Worm (Caenorhabditis elegans) whole organism, L4 larva: ENCODE measurements around the gene F32D1.3.
A peak's percentile ranks its signal among the peaks of the same experiment; 100 is the strongest.

ENCODE experiments used
- F10B5.3 ChIP-seq: sonication (generic microtip); optimal IDR thresholded peaks from 2 replicates; lab custom pipeline; 2016; ENCODE audit warnings: mild to moderate bottlenecking, missing genetic modification characterization, missing compliant biosample characterization
- F44E2.7 ChIP-seq: fragments of 200-800 bp; sonication (Bioruptor generic); IDR thresholded peaks from 2 replicates; pipeline ENCODE4 v2.1.2; 2022; ENCODE audit warnings: missing genetic modification characterization, missing compliant biosample characterization
- F49E8.2 ChIP-seq: sonication (generic microtip); optimal IDR thresholded peaks from 2 replicates; lab custom pipeline; 2016; ENCODE audit warnings: missing compliant biosample characterization, mild to moderate bottlenecking, missing genetic modification characterization, borderline replicate concordance
- R02D3.7 ChIP-seq: fragments of 150-350 bp; sonication (generic microtip); optimal IDR thresholded peaks from 3 replicates; lab custom pipeline; 2014; ENCODE audit warnings: missing biosample characterization, missing genetic modification characterization
- T20F7.1 ChIP-seq: fragments of 200-800 bp; sonication (Bioruptor generic); optimal IDR thresholded peaks from 2 replicates; lab custom pipeline; 2018; ENCODE audit warnings: mild to moderate bottlenecking, missing genetic modification characterization, missing compliant biosample characterization
- T26A8.4 ChIP-seq: fragments of 200-800 bp; sonication (Bioruptor generic); IDR thresholded peaks from 2 replicates; pipeline ENCODE4 v1.3.6; 2022; ENCODE audit warnings: missing genetic modification characterization, missing compliant biosample characterization
- Y48G9A.11 ChIP-seq: fragments of 200-800 bp; sonication (Bioruptor generic); IDR thresholded peaks from 2 replicates; pipeline ENCODE4 v1.3.6; 2022; ENCODE audit warnings: missing genetic modification reagents, missing genetic modification characterization, missing compliant biosample characterization
- Y5F2A.4 ChIP-seq: fragments of 200-800 bp; sonication (Bioruptor generic); optimal IDR thresholded peaks from 2 replicates; lab custom pipeline; 2018; ENCODE audit warnings: mild to moderate bottlenecking, missing genetic modification characterization, missing compliant biosample characterization
- Y75B8A.6 ChIP-seq: fragments of 200-800 bp; sonication (Bioruptor generic); IDR thresholded peaks from 2 replicates; pipeline ENCODE4 v1.3.6; 2022; ENCODE audit warnings: missing genetic modification reagents, missing genetic modification characterization, missing compliant biosample characterization
- ZK337.2 ChIP-seq: fragments of 200-800 bp; sonication (Bioruptor generic); IDR thresholded peaks from 2 replicates; pipeline ENCODE4 v1.3.6; 2022; ENCODE audit warnings: missing genetic modification reagents, missing genetic modification characterization, missing compliant biosample characterization
- ZK546.5 ChIP-seq, 2 experiments: sonication (generic microtip); optimal IDR thresholded peaks; 2 replicates each; lab custom pipeline; 2017; ENCODE audit warnings: missing biosample characterization in 2 of 2, missing genetic modification characterization in 2 of 2
- aly-2 ChIP-seq: sonication (generic microtip); optimal IDR thresholded peaks from 2 replicates; lab custom pipeline; 2018; ENCODE audit warnings: missing biosample characterization, missing genetic modification characterization
- ama-1 ChIP-seq: fragments of 150-350 bp; optimal IDR thresholded peaks from 2 replicates; lab custom pipeline; 2014; ENCODE audit warnings: inconsistent platforms, mixed read lengths
- ceh-20 ChIP-seq: fragments of 200-800 bp; sonication (Bioruptor generic); IDR thresholded peaks from 2 replicates; pipeline ENCODE4 v1.3.6; 2022; ENCODE audit warnings: missing genetic modification reagents, missing genetic modification characterization, missing compliant biosample characterization
- ceh-62 ChIP-seq: sonication (generic microtip); optimal IDR thresholded peaks from 2 replicates; lab custom pipeline; 2017; ENCODE audit warnings: missing biosample characterization, missing genetic modification characterization
- cey-2 ChIP-seq: sonication (generic microtip); optimal IDR thresholded peaks from 3 replicates; lab custom pipeline; 2017; ENCODE audit warnings: missing genetic modification characterization, mild to moderate bottlenecking, missing compliant biosample characterization, antibody characterized with exemption, borderline replicate concordance; ENCODE audit not compliant: insufficient read depth
- daf-16 ChIP-seq, 3 experiments: sonication (generic microtip); optimal IDR thresholded peaks; 2 replicates each; lab custom pipeline; 2016 to 2017; ENCODE audit warnings: missing genetic modification characterization in 3 of 3, missing genetic modification reagents in 3 of 3, mild to moderate bottlenecking in 2 of 3, missing compliant biosample characterization in 2 of 3, missing biosample characterization in 1 of 3, moderate library complexity in 1 of 3
- daf-19 ChIP-seq: fragments of 200-800 bp; sonication (Bioruptor generic); conservative IDR thresholded peaks from 2 replicates; pipeline ENCODE4 v1.3.6; 2022; ENCODE audit warnings: missing genetic modification characterization, missing compliant biosample characterization
- daf-8 ChIP-seq: fragments of 200-800 bp; sonication (Bioruptor generic); IDR thresholded peaks from 2 replicates; pipeline ENCODE4 v1.3.6; 2022; ENCODE audit warnings: missing genetic modification characterization, missing compliant biosample characterization
- dmd-6 ChIP-seq: fragments of 200-800 bp; sonication (Bioruptor generic); IDR thresholded peaks from 2 replicates; pipeline ENCODE4 v1.3.6; 2022; ENCODE audit warnings: missing genetic modification reagents, missing genetic modification characterization, missing compliant biosample characterization
- dmd-8 ChIP-seq: fragments of 200-800 bp; sonication (Bioruptor generic); IDR thresholded peaks from 2 replicates; pipeline ENCODE4 v1.3.6; 2022; ENCODE audit warnings: missing genetic modification characterization, missing compliant biosample characterization
- dpl-1 ChIP-seq: fragments of 150-350 bp; optimal IDR thresholded peaks from 2 replicates; lab custom pipeline; 2014; ENCODE audit warnings: missing biosample characterization, missing genetic modification reagents, missing genetic modification characterization
- egl-27 ChIP-seq: sonication (generic microtip); optimal IDR thresholded peaks from 3 replicates; lab custom pipeline; 2017; ENCODE audit warnings: missing biosample characterization, missing genetic modification reagents, missing genetic modification characterization
- hlh-11 ChIP-seq: fragments of 200-800 bp; sonication (Bioruptor generic); optimal IDR thresholded peaks from 2 replicates; lab custom pipeline; 2018; ENCODE audit warnings: mild to moderate bottlenecking, missing genetic modification characterization, missing compliant biosample characterization
- hlh-30 ChIP-seq: sonication (generic microtip); optimal IDR thresholded peaks from 2 replicates; lab custom pipeline; 2017; ENCODE audit warnings: antibody characterized with exemption, mild to moderate bottlenecking, missing genetic modification characterization, missing compliant biosample characterization; ENCODE audit not compliant: insufficient read depth
- hmg-1.1 ChIP-seq: fragments of 200-800 bp; sonication (Bioruptor generic); IDR thresholded peaks from 2 replicates; pipeline ENCODE4 v1.3.6; 2022; ENCODE audit warnings: missing genetic modification reagents, missing genetic modification characterization, missing compliant biosample characterization
- jun-1 ChIP-seq: fragments of 150-350 bp; optimal IDR thresholded peaks from 2 replicates; lab custom pipeline; 2014; ENCODE audit warnings: missing biosample characterization, missing genetic modification reagents, missing genetic modification characterization
- lin-13 ChIP-seq: fragments of 150-350 bp; optimal IDR thresholded peaks from 2 replicates; lab custom pipeline; 2014; ENCODE audit warnings: missing biosample characterization, missing genetic modification reagents, missing genetic modification characterization
- lin-29 ChIP-seq: fragments of 200-800 bp; sonication (Bioruptor generic); IDR thresholded peaks from 2 replicates; pipeline ENCODE4 v1.3.6; 2022; ENCODE audit warnings: missing genetic modification reagents, missing genetic modification characterization, missing compliant biosample characterization
- lin-38 ChIP-seq: fragments of 200-800 bp; sonication (Bioruptor generic); IDR thresholded peaks from 2 replicates; pipeline ENCODE4 v1.3.6; 2022; ENCODE audit warnings: missing genetic modification reagents, missing genetic modification characterization, missing compliant biosample characterization
- lin-39 ChIP-seq: fragments of 150-350 bp; optimal IDR thresholded peaks from 2 replicates; lab custom pipeline; 2014; ENCODE audit warnings: missing biosample characterization, missing genetic modification reagents, missing genetic modification characterization
- madf-5 ChIP-seq, 2 experiments: fragments of 200-800 bp; sonication (Bioruptor generic); IDR thresholded peaks; 2 replicates each; pipeline ENCODE4 v1.3.6; 2022; ENCODE audit warnings: missing compliant biosample characterization in 2 of 2, missing genetic modification characterization in 2 of 2
- mep-1 ChIP-seq: fragments of 150-350 bp; sonication (generic microtip); optimal IDR thresholded peaks from 3 replicates; lab custom pipeline; 2014; ENCODE audit warnings: missing biosample characterization, missing genetic modification characterization
- mes-2 ChIP-seq: sonication (generic microtip); optimal IDR thresholded peaks from 2 replicates; lab custom pipeline; 2016; ENCODE audit warnings: missing genotype, mild to moderate bottlenecking, missing genetic modification characterization, missing compliant biosample characterization; ENCODE audit not compliant: poor library complexity, severe bottlenecking
- mxl-2 ChIP-seq: fragments of 200-800 bp; sonication (Bioruptor generic); conservative IDR thresholded peaks from 2 replicates; pipeline ENCODE4 v1.3.6; 2022; ENCODE audit warnings: missing genetic modification reagents, missing genetic modification characterization, missing compliant biosample characterization
- nhr-237 ChIP-seq: sonication (generic microtip); optimal IDR thresholded peaks from 2 replicates; lab custom pipeline; 2017; ENCODE audit warnings: missing biosample characterization, missing genetic modification characterization
- nhr-28 ChIP-seq: fragments of 150-350 bp; optimal IDR thresholded peaks from 2 replicates; lab custom pipeline; 2014; ENCODE audit warnings: missing biosample characterization, missing genetic modification characterization
- nhr-6 ChIP-seq: fragments of 150-350 bp; optimal IDR thresholded peaks from 2 replicates; lab custom pipeline; 2014; ENCODE audit warnings: missing biosample characterization, missing genetic modification characterization
- nhr-77 ChIP-seq: fragments of 150-350 bp; optimal IDR thresholded peaks from 2 replicates; lab custom pipeline; 2014; ENCODE audit warnings: missing biosample characterization, missing genetic modification characterization
- pha-4 ChIP-seq, 2 experiments: fragments of 150-350 bp in 1 of 2; fragments of 200-800 bp in 1 of 2; sonication (Bioruptor generic) in 1 of 2; IDR thresholded peaks in 1 of 2; optimal IDR thresholded peaks in 1 of 2; 2 replicates each; pipeline versions ENCODE4 v1.3.6 to Lab custom; 2014 to 2022; ENCODE audit warnings: missing genetic modification characterization in 2 of 2, missing genetic modification reagents in 2 of 2, missing biosample characterization in 1 of 2, missing compliant biosample characterization in 1 of 2
- php-3 ChIP-seq: fragments of 200-800 bp; sonication (Bioruptor generic); IDR thresholded peaks from 2 replicates; pipeline ENCODE4 v1.3.6; 2022; ENCODE audit warnings: missing genetic modification reagents, missing genetic modification characterization, missing compliant biosample characterization
- pqm-1 ChIP-seq: sonication (generic microtip); optimal IDR thresholded peaks from 2 replicates; lab custom pipeline; 2017; ENCODE audit warnings: missing biosample characterization, missing genetic modification characterization
- skn-1 ChIP-seq: fragments of 150-350 bp; optimal IDR thresholded peaks from 2 replicates; lab custom pipeline; 2014; ENCODE audit warnings: missing biosample characterization, missing genetic modification characterization
- snpc-1.2 ChIP-seq: fragments of 200-800 bp; sonication (Bioruptor generic); IDR thresholded peaks from 2 replicates; pipeline ENCODE4 v1.3.6; 2022; ENCODE audit warnings: missing genetic modification reagents, missing genetic modification characterization, missing compliant biosample characterization
- snpc-4 ChIP-seq: fragments of 150-350 bp; optimal IDR thresholded peaks from 2 replicates; lab custom pipeline; 2014; ENCODE audit warnings: missing biosample characterization, missing genetic modification characterization
- tag-97 ChIP-seq: fragments of 200-800 bp; sonication (Bioruptor generic); IDR thresholded peaks from 2 replicates; pipeline ENCODE4 v1.3.6; 2022; ENCODE audit warnings: missing genetic modification characterization, missing compliant biosample characterization
- tra-1 ChIP-seq: fragments of 200-800 bp; sonication (Bioruptor generic); IDR thresholded peaks from 2 replicates; pipeline ENCODE4 v1.3.6; 2022; ENCODE audit warnings: missing genetic modification reagents, missing genetic modification characterization, missing compliant biosample characterization
- unc-130 ChIP-seq: sonication (generic microtip); optimal IDR thresholded peaks from 2 replicates; lab custom pipeline; 2016; ENCODE audit warnings: missing genetic modification reagents, missing genetic modification characterization, missing compliant biosample characterization
- vab-7 ChIP-seq: fragments of 200-800 bp; sonication (Bioruptor generic); IDR thresholded peaks from 2 replicates; pipeline ENCODE4 v1.3.6; 2022; ENCODE audit warnings: missing genetic modification reagents, missing genetic modification characterization, missing compliant biosample characterization
- zip-2 ChIP-seq: fragments of 150-350 bp; optimal IDR thresholded peaks from 2 replicates; lab custom pipeline; 2014; ENCODE audit warnings: missing biosample characterization, missing genetic modification characterization
- ztf-11 ChIP-seq: fragments of 150-350 bp; optimal IDR thresholded peaks from 2 replicates; lab custom pipeline; 2014; ENCODE audit warnings: missing biosample characterization, missing genetic modification characterization
- ztf-7 ChIP-seq: fragments of 150-350 bp; optimal IDR thresholded peaks from 2 replicates; lab custom pipeline; 2014; ENCODE audit warnings: missing biosample characterization, missing genetic modification characterization

F32D1.3 gene

DNA sequence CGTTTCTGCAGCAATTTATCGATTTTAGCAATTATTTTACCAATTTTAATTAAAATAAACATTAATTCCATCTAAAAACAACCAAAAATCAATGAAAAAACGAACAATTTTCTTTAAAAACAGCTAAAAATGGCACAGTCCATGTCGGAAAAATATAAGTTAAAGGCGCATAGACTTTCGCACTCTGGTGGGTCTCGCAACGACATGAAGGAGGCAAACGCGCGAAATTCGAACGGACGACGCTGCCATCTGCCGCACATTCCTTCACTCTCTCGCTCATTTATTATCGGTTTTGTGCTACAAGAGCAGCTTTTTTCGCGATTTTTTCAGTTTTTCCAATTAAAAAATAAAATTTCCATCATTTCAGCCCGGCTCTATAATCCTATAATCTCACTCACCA is 14.6 kb downstream of the F32D1.3 start, which contains the start of gene mcm-7:
mcm-7 (plus strand) TSS at position 368 of the 400 bp plus-strand sequence.
- no peak for TF ChIP-seq ceh-62 (tag; lab: Kevin White, UChicago)
- no peak for TF ChIP-seq nhr-237
- TF ChIP-seq R02D3.7 (tag; lab: Kevin White, UChicago) = no peak
- TF ChIP-seq egl-27 (tag; lab: Kevin White, UChicago) = no peak
- TF ChIP-seq Y75B8A.6 = no peak
- no peak for TF ChIP-seq Y48G9A.11 (GFP tag; lab: Robert Waterston, UW)
- TF ChIP-seq vab-7 (GFP tag; lab: Robert Waterston, UW) = no peak
- TF ChIP-seq mxl-2 = no peak
- no peak for TF ChIP-seq skn-1
- TF ChIP-seq ZK337.2 = no peak
- no peak for TF ChIP-seq daf-19 (GFP tag; lab: Robert Waterston, UW)
- no peak for TF ChIP-seq daf-8
- TF ChIP-seq zip-2 (tag; lab: Kevin White, UChicago) = peak; percentile 8
- no peak for TF ChIP-seq Y5F2A.4 (GFP tag; lab: Kevin White, UChicago)
- TF ChIP-seq F10B5.3 (tag; lab: Kevin White, UChicago) = no peak
- TF ChIP-seq dmd-6 = peak; percentile 25
- no peak for TF ChIP-seq ZK546.5 (tag; optimal IDR thresholded peaks at IDR 0.05; lab: Kevin White, UChicago)
- no peak for TF ChIP-seq madf-5 (GFP tag; IDR thresholded peaks at IDR 0.05; lab: Robert Waterston, UW)
- TF ChIP-seq tag-97 (GFP tag; lab: Robert Waterston, UW) = no peak
- TF ChIP-seq lin-29 (GFP tag; lab: Robert Waterston, UW) = no peak
- TF ChIP-seq mes-2 (tag; lab: Kevin White, UChicago) = peak; percentile 79
- TF ChIP-seq jun-1 (tag; lab: Kevin White, UChicago) = no peak
- no peak for TF ChIP-seq pha-4 (GFP tag; IDR thresholded peaks at IDR 0.05; lab: Robert Waterston, UW)
- TF ChIP-seq pha-4 (tag; optimal IDR thresholded peaks at IDR 0.05; lab: Kevin White, UChicago) = no peak
- peak; percentile 31 for TF ChIP-seq ama-1 (lab: Kevin White, UChicago)
- TF ChIP-seq unc-130 = peak; percentile 22
- TF ChIP-seq T26A8.4 (GFP tag; lab: Robert Waterston, UW) = no peak
- TF ChIP-seq snpc-1.2 (GFP tag; lab: Robert Waterston, UW) = no peak
- TF ChIP-seq T20F7.1 = no peak
- no peak for TF ChIP-seq F49E8.2 (tag; lab: Kevin White, UChicago)
- TF ChIP-seq ztf-7 = no peak
- peak; percentile 93 for TF ChIP-seq dpl-1 (GFP tag; lab: Kevin White, UChicago)
- peak; percentile 71 for TF ChIP-seq mep-1 (tag; lab: Kevin White, UChicago)
- TF ChIP-seq cey-2 = no peak
- no peak for TF ChIP-seq nhr-77 (tag; lab: Kevin White, UChicago)
- TF ChIP-seq dmd-8 (GFP tag; lab: Robert Waterston, UW) = no peak
- TF ChIP-seq nhr-6 (tag; lab: Kevin White, UChicago) = peak; percentile 70
- TF ChIP-seq hlh-11 = peak; percentile 42
- TF ChIP-seq lin-13 (GFP tag; lab: Kevin White, UChicago) = peak; percentile 33
- TF ChIP-seq snpc-4 (tag; lab: Kevin White, UChicago) = no peak
- peak; percentile 39; the same call in 1 of the 2 replicates for TF ChIP-seq hmg-1.1 (GFP tag; lab: Robert Waterston, UW)
- TF ChIP-seq ceh-20 (GFP tag; lab: Robert Waterston, UW) = no peak
- no peak for TF ChIP-seq ztf-11
- no peak for TF ChIP-seq pqm-1
- no peak for TF ChIP-seq aly-2 (tag; lab: Kevin White, UChicago)
- peak; percentile 23 for TF ChIP-seq nhr-28 (tag; lab: Kevin White, UChicago)
- no peak for TF ChIP-seq F44E2.7 (GFP tag; lab: Robert Waterston, UW)
- TF ChIP-seq lin-39 (tag; lab: Kevin White, UChicago) = no peak
- TF ChIP-seq php-3 (GFP tag; lab: Robert Waterston, UW) = no peak
- peak; percentile 68 for TF ChIP-seq lin-38 (GFP tag; lab: Robert Waterston, UW)
- TF ChIP-seq daf-16 (GFP tag; optimal IDR thresholded peaks at IDR 0.05; lab: Kevin White, UChicago) = no peak
- no peak for TF ChIP-seq daf-16 (tag; optimal IDR thresholded peaks at IDR 0.05; lab: Kevin White, UChicago)
- TF ChIP-seq hlh-30 (tag; lab: Kevin White, UChicago) = no peak
- TF ChIP-seq tra-1 (GFP tag; lab: Robert Waterston, UW) = no peak
